Worm (Caenorhabditis elegans) whole organism, early embryonic: ENCODE results near the gene fbxa-201.

Experiments
- F13C5.2 ChIP-seq: sonication (generic microtip); optimal IDR thresholded peaks from 2 replicates; lab custom pipeline; 2017; ENCODE audit warnings: mild to moderate bottlenecking, missing genetic modification characterization, inconsistent platforms, missing compliant biosample characterization
- ama-1 ChIP-seq: fragments of 150-350 bp; optimal IDR thresholded peaks from 2 replicates; lab custom pipeline; 2014
- ceh-36 ChIP-seq: sonication (generic microtip); optimal IDR thresholded peaks from 2 replicates; lab custom pipeline; 2016; ENCODE audit warnings: missing genetic modification characterization, inconsistent platforms, missing compliant biosample characterization
- ets-7 ChIP-seq: sonication (generic microtip); optimal IDR thresholded peaks from 2 replicates; lab custom pipeline; 2016; ENCODE audit warnings: missing genotype, missing genetic modification characterization, missing compliant biosample characterization
- flt-1 ChIP-seq: fragments of 200-800 bp; sonication (Bioruptor generic); IDR thresholded peaks from 2 replicates; pipeline ENCODE4 v1.3.6; 2022; ENCODE audit warnings: missing genetic modification characterization, missing compliant biosample characterization
- hmg-4 ChIP-seq: fragments of 200-800 bp; sonication (Bioruptor generic); optimal IDR thresholded peaks from 2 replicates; lab custom pipeline; 2018; ENCODE audit warnings: mild to moderate bottlenecking, missing genetic modification characterization, missing compliant biosample characterization
- tbx-11 ChIP-seq: fragments of 200-800 bp; sonication (Bioruptor generic); IDR thresholded peaks from 2 replicates; pipeline ENCODE4 v1.3.6; 2022; ENCODE audit warnings: missing genetic modification characterization, missing compliant biosample characterization
- tra-4 ChIP-seq: sonication (generic microtip); optimal IDR thresholded peaks from 2 replicates; lab custom pipeline; 2017; ENCODE audit warnings: missing genetic modification characterization, missing compliant biosample characterization

DNA sequence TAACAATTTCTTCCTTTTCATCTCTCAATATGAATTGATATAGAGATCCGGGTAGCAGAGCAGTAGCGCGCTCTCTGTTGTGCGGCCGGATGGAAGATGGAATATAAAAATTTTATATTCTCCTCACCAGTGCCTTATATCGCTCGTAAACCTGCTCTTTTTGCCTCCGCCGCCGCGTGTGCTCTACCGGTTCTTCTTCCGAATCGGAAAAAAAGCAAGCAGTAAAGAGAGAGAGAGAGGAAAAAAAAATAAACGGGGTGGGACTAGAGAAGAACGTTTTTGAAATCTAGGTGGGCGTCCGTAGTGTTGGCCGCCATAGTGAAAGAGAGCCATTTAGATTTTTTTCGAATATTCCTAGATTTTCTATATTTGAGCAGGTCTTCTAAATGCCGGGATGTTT, 37.2 kb upstream of the fbxa-201 start, which contains the start of gene glb-25:
- no peak for TF ChIP-seq ets-7 (tag; lab: Kevin White, UChicago)
- TF ChIP-seq ama-1 (lab: Kevin White, UChicago): no peak
- no peak for TF ChIP-seq tra-4 (tag; lab: Kevin White, UChicago)
- TF ChIP-seq F13C5.2 (tag; lab: Kevin White, UChicago): no peak
- no peak for TF ChIP-seq ceh-36
- no peak for TF ChIP-seq hmg-4 (GFP tag; lab: Kevin White, UChicago)
- TF ChIP-seq tbx-11 (GFP tag; lab: Robert Waterston, UW): no peak
- TF ChIP-seq flt-1 (GFP tag; lab: Robert Waterston, UW): no peak
